Worm (Caenorhabditis elegans): ENCODE measurements around the gene B0280.7.

The B0280.7 gene

DNA sequence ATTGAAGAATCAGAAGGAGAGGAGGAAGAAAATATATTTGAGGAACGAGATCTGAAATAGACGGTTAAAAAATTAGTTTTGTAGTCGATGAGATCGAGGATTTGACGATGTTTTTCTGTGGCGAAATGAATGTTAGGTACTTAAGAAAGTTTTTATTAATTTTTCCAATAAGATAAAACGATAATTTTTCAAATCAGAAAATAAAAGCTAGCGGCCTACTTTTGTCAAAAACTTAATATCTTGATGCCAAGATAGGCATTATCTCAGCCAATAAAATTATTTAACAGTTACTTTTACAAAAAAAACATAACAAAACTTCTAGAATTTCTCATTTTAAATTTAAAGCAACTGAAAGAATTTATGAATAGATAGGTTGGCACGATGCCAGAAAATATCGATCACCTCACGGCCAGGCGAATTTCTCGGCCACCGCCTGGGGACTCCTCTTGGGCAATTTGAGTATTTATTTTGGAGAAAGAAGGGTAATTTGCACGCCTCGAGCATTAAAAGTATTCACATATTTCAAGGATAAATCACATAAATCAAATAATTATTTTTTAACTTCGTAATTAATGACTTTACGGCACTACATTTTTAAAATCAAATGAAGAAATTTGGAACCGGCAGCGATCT lies 23.9 kb downstream of the B0280.7 start, which contains the start of gene fubl-2:
TSS of gene fubl-2 (minus strand) at position 51 of the 633 bp plus-strand sequence.
- TF ChIP-seq nhr-47 (tag; optimal IDR thresholded peaks at IDR 0.05) (peak; percentile 76), blmp-1 (tag; optimal IDR thresholded peaks at IDR 0.05) (peak; percentile 34), lin-15B (tag; optimal IDR thresholded peaks at IDR 0.05) (peak; percentile 66), tlp-1 (tag; optimal IDR thresholded peaks at IDR 0.05) (no peak), efl-3 (GFP tag; optimal IDR thresholded peaks at IDR 0.05) (no peak), unc-30 (tag; optimal IDR thresholded peaks at IDR 0.05) (no peak), unc-130 (tag; optimal IDR thresholded peaks at IDR 0.05) (no peak), unc-62 (GFP tag; optimal IDR thresholded peaks at IDR 0.05) (no peak), efl-1 (optimal IDR thresholded peaks at IDR 0.05) (peak; percentile 73 to 74), efl-1 (GFP tag; optimal IDR thresholded peaks at IDR 0.05 in 1 of 2) (peak in 1 of 2 experiments; percentile 51), isw-1 (GFP tag; IDR thresholded peaks at IDR 0.05) (peak; percentile 46), elt-3 (tag; optimal IDR thresholded peaks at IDR 0.05) (peak in 1 of 6 experiments; percentile 38), C34B4.2 (tag; optimal IDR thresholded peaks at IDR 0.05) (no peak), ceh-8 (GFP tag; optimal IDR thresholded peaks at IDR 0.05) (no peak), mdl-1 (tag; optimal IDR thresholded peaks at IDR 0.05) (no peak), mep-1 (tag; optimal IDR thresholded peaks at IDR 0.05) (peak; percentile 51), hpl-2 (GFP tag; optimal IDR thresholded peaks at IDR 0.05) (no peak), ztf-4 (tag; optimal IDR thresholded peaks at IDR 0.05) (no peak), hlh-17 (GFP tag; optimal IDR thresholded peaks at IDR 0.05; ENCODE audit: borderline replicate concordance) (no peak), ceh-63 (GFP tag; optimal IDR thresholded peaks at IDR 0.05) (no peak), snpc-4 (tag; optimal IDR thresholded peaks at IDR 0.05) (peak; percentile 24), sup-37 (GFP tag; optimal IDR thresholded peaks at IDR 0.05) (no peak), pag-3 (tag; optimal IDR thresholded peaks at IDR 0.05; ENCODE audit: borderline replicate concordance, insufficient read depth) (no peak), nhr-237 (tag; optimal IDR thresholded peaks at IDR 0.05) (no peak), egl-13 (tag; optimal IDR thresholded peaks at IDR 0.05) (peak; percentile 73), swsn-7 (tag; optimal IDR thresholded peaks at IDR 0.05) (peak; percentile 66), ets-5 (GFP tag; IDR thresholded peaks at IDR 0.05) (no peak), pqm-1 (tag; optimal IDR thresholded peaks at IDR 0.05) (no peak), irx-1 (tag; optimal IDR thresholded peaks at IDR 0.05) (peak; percentile 51), nhr-71 (tag; optimal IDR thresholded peaks at IDR 0.05) (peak; percentile 83), lin-14 (GFP tag; optimal IDR thresholded peaks at IDR 0.05) (peak; percentile 83), ceh-82 (tag; optimal IDR thresholded peaks at IDR 0.05) (peak; percentile 12 to 45 (median 20)), nhr-84 (tag; optimal IDR thresholded peaks at IDR 0.05) (no peak), lin-39 (tag; optimal IDR thresholded peaks at IDR 0.05) (no peak), aha-1 (tag; optimal IDR thresholded peaks at IDR 0.05) (no peak), hlh-4 (tag; optimal IDR thresholded peaks at IDR 0.05) (no peak), egl-27 (tag; optimal IDR thresholded peaks at IDR 0.05) (no peak), nhr-77 (tag; optimal IDR thresholded peaks at IDR 0.05) (peak; percentile 20), unc-86 (tag; optimal IDR thresholded peaks at IDR 0.05) (peak; percentile 43), nhr-85 (tag) (peak; percentile 87), aly-2 (tag; optimal IDR thresholded peaks at IDR 0.05) (no peak), nhr-11 (tag; optimal IDR thresholded peaks at IDR 0.05) (no peak), ceh-88 (GFP tag; IDR thresholded peaks at IDR 0.05) (no peak), fos-1 (tag; optimal IDR thresholded peaks at IDR 0.05) (peak; percentile 19), fkh-8 (tag; optimal IDR thresholded peaks at IDR 0.05) (peak; percentile 65), vab-15 (tag; optimal IDR thresholded peaks at IDR 0.05) (peak; percentile 51), elt-2 (tag; optimal IDR thresholded peaks at IDR 0.05) (no peak), fkh-10 (GFP tag; optimal IDR thresholded peaks at IDR 0.05) (no peak), dsc-1 (tag; optimal IDR thresholded peaks at IDR 0.05) (peak; percentile 79), rnt-1 (tag; optimal IDR thresholded peaks at IDR 0.05) (peak; percentile 94), sox-4 (tag; optimal IDR thresholded peaks at IDR 0.05) (peak; percentile 67), sptf-1 (tag; optimal IDR thresholded peaks at IDR 0.05) (no peak), lin-35 (GFP tag; optimal IDR thresholded peaks at IDR 0.05) (peak; percentile 53 to 69)
